Worm (Caenorhabditis elegans) whole organism, early embryonic: ENCODE data around the gene fsn-1.

Experiments
- B0310.2 ChIP-seq: sonication (generic microtip); optimal IDR thresholded peaks from 2 replicates; lab custom pipeline; 2016; ENCODE audit warnings: mild to moderate bottlenecking, missing genetic modification characterization, missing compliant biosample characterization
- F13C5.2 ChIP-seq: sonication (generic microtip); optimal IDR thresholded peaks from 2 replicates; lab custom pipeline; 2017; ENCODE audit warnings: mild to moderate bottlenecking, missing genetic modification characterization, inconsistent platforms, missing compliant biosample characterization
- aly-1 ChIP-seq: sonication (generic microtip); optimal IDR thresholded peaks from 2 replicates; lab custom pipeline; 2016; ENCODE audit warnings: missing genetic modification characterization, missing compliant biosample characterization
- ama-1 ChIP-seq: fragments of 150-350 bp; optimal IDR thresholded peaks from 2 replicates; lab custom pipeline; 2014
- ceh-13 ChIP-seq: fragments of 200-800 bp; sonication (Bioruptor generic); optimal IDR thresholded peaks from 2 replicates; lab custom pipeline; 2018; ENCODE audit warnings: mild to moderate bottlenecking, missing genetic modification characterization, missing compliant biosample characterization
- ceh-36 ChIP-seq: sonication (generic microtip); optimal IDR thresholded peaks from 2 replicates; lab custom pipeline; 2016; ENCODE audit warnings: missing genetic modification characterization, inconsistent platforms, missing compliant biosample characterization
- ets-7 ChIP-seq: sonication (generic microtip); optimal IDR thresholded peaks from 2 replicates; lab custom pipeline; 2016; ENCODE audit warnings: missing genotype, missing genetic modification characterization, missing compliant biosample characterization
- flt-1 ChIP-seq: fragments of 200-800 bp; sonication (Bioruptor generic); IDR thresholded peaks from 2 replicates; pipeline ENCODE4 v1.3.6; 2022; ENCODE audit warnings: missing genetic modification characterization, missing compliant biosample characterization
- hmbx-1 ChIP-seq: sonication (generic microtip); optimal IDR thresholded peaks from 2 replicates; lab custom pipeline; 2016; ENCODE audit warnings: mild to moderate bottlenecking, missing genetic modification characterization, missing compliant biosample characterization
- hmg-4 ChIP-seq: fragments of 200-800 bp; sonication (Bioruptor generic); optimal IDR thresholded peaks from 2 replicates; lab custom pipeline; 2018; ENCODE audit warnings: mild to moderate bottlenecking, missing genetic modification characterization, missing compliant biosample characterization
- hnd-1 ChIP-seq: sonication (generic microtip); optimal IDR thresholded peaks from 2 replicates; lab custom pipeline; 2016; ENCODE audit warnings: missing genetic modification characterization, missing compliant biosample characterization
- pes-1 ChIP-seq: fragments of 200-800 bp; sonication (Bioruptor generic); IDR thresholded peaks from 2 replicates; pipeline ENCODE4 v1.3.6; 2022; ENCODE audit warnings: missing genetic modification reagents, missing genetic modification characterization, missing compliant biosample characterization
- scrt-1 ChIP-seq: fragments of 200-800 bp; sonication (Bioruptor generic); IDR thresholded peaks from 2 replicates; pipeline ENCODE4 v1.3.6; 2022; ENCODE audit warnings: missing genetic modification characterization, missing compliant biosample characterization
- sea-1 ChIP-seq: fragments of 200-800 bp; sonication (Bioruptor generic); conservative IDR thresholded peaks from 2 replicates; pipeline ENCODE4 v1.3.6; 2022; ENCODE audit warnings: missing genetic modification characterization, missing compliant biosample characterization
- tbx-11 ChIP-seq: fragments of 200-800 bp; sonication (Bioruptor generic); IDR thresholded peaks from 2 replicates; pipeline ENCODE4 v1.3.6; 2022; ENCODE audit warnings: missing genetic modification characterization, missing compliant biosample characterization
- tbx-37 ChIP-seq: fragments of 200-800 bp; sonication (Bioruptor generic); conservative IDR thresholded peaks from 2 replicates; pipeline ENCODE4 v1.3.6; 2022; ENCODE audit warnings: missing genetic modification reagents, missing genetic modification characterization, missing compliant biosample characterization
- tra-4 ChIP-seq: sonication (generic microtip); optimal IDR thresholded peaks from 2 replicates; lab custom pipeline; 2017; ENCODE audit warnings: missing genetic modification characterization, missing compliant biosample characterization

fsn-1 gene

DNA sequence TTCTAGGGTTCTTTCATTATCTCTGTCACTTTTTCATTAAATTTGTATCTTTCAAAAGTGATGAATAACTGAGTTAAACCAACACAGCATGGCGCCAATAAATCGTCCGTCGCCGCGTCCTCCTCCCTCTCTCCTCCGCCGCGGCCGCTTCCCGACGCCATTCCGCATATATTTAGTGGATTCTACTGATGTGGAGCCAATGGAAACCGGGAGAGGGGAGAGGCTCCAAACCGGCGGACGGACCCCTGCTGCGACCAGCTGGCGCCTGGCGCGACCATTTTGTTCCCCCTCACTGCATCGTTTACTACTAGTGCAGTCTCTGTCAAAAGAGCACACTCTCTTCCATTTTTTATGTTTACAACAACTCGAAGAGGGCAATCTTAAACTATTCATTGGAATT is 14.1 kb downstream of the fsn-1 start:
- no peak for TF ChIP-seq scrt-1
- TF ChIP-seq hnd-1 (tag; lab: Kevin White, UChicago), result no peak
- TF ChIP-seq aly-1 (tag; lab: Kevin White, UChicago), result no peak
- TF ChIP-seq flt-1 (GFP tag; lab: Robert Waterston, UW), result no peak
- no peak for TF ChIP-seq tbx-37 (GFP tag; lab: Robert Waterston, UW)
- TF ChIP-seq pes-1 (GFP tag; lab: Robert Waterston, UW), result no peak
- TF ChIP-seq tra-4 (tag; lab: Kevin White, UChicago), result no peak
- no peak for TF ChIP-seq sea-1 (GFP tag; lab: Robert Waterston, UW)
- no peak for TF ChIP-seq hmg-4 (GFP tag; lab: Kevin White, UChicago)
- no peak for TF ChIP-seq ceh-13

ce11 chrIII:4951824-4952223 is 14.7 kb downstream of the fsn-1 start, which contains the start of gene flh-2:
Gene flh-2 (plus strand): TSS chrIII:4952124.
- TF ChIP-seq tbx-11 (no peak), hmbx-1 (tag; lab: Kevin White, UChicago) (no peak)

DNA sequence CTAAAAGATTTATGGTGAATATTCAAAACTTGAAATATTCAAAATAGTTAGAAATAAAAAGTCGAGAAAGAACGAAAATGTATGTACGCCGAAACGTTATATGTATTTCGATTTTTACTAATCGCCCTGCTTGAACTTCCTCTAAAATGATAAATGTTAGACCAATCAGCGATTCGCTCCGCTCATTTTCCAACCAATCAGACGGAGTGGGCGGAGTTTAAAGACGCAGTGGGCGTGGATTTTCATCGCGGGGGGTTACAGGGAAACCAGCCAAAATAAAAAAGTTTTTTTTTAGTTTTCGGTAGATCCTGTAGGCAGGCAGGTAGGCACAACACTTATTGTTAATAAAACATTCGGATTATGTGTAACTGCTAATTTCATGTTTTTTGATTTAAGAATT is 15.8 kb downstream of the fsn-1 start:
- TF ChIP-seq ets-7 (no peak), scrt-1 (no peak), ceh-13 (no peak), pes-1 (GFP tag; lab: Robert Waterston, UW) (no peak), B0310.2 (no peak), flt-1 (GFP tag; lab: Robert Waterston, UW) (no peak), aly-1 (tag; lab: Kevin White, UChicago) (no peak), ceh-36 (no peak), hmbx-1 (tag; lab: Kevin White, UChicago) (no peak), hmg-4 (GFP tag; lab: Kevin White, UChicago) (no peak)

DNA sequence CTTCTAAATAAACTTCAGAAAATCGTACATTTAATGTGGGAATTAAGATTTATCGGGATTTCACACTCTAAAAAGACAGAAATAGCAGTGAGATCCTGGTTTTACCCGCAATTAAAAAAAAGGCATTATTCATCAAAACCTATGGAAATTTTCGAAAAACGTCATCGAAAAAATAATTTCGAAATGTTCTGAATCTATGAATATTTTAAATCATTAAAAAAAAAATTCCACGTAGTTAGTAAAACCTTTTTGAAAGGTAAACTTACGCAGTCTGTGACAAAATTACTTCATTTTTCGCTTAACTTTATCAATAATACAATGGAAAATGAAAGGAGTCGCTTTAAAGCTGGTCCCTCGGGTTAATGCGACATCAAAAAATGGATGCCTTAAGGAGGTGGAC is 19.4 kb downstream of the fsn-1 start, which contains the start of gene C26E6.1:
C26E6.1 (plus strand) TSS at position 301 of the 400 bp plus-strand sequence.
- TF ChIP-seq pes-1 (GFP tag; lab: Robert Waterston, UW), result no peak
- TF ChIP-seq flt-1 (GFP tag; lab: Robert Waterston, UW), result no peak
- TF ChIP-seq ets-7, result no peak
- TF ChIP-seq tbx-11, result no peak
- no peak for TF ChIP-seq ceh-13
- TF ChIP-seq aly-1 (tag; lab: Kevin White, UChicago), result no peak
- no peak for TF ChIP-seq hmbx-1 (tag; lab: Kevin White, UChicago)
- no peak for TF ChIP-seq scrt-1
- no peak for TF ChIP-seq ceh-36
- TF ChIP-seq tra-4 (tag; lab: Kevin White, UChicago), result no peak
- no peak for TF ChIP-seq hnd-1 (tag; lab: Kevin White, UChicago)
- no peak for TF ChIP-seq ama-1 (lab: Kevin White, UChicago)

DNA sequence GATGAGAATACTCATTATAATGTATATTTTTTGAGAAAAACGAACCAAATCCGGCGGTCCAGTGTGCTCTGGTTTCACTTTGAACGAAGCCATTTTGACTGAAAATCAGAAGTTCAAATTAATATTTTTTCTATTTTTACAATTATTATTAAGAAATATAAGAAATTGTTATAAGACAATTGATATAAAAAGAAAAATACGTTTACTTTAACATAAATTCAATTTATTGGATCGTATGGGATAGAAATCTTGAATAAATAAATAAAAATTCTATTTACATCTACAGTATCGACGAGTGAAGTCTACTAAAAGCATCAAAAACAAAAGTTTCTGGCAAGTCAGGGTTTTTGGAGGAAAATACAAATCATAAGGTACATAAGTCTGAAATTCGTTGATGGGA is 23.1 kb downstream of the fsn-1 start, which contains the start of gene C27F2.4:
C27F2.4 (minus strand) TSS at position 101 of the 400 bp plus-strand sequence.
- TF ChIP-seq hmbx-1 (tag; lab: Kevin White, UChicago) (no peak), aly-1 (tag; lab: Kevin White, UChicago) (no peak), F13C5.2 (no peak), ets-7 (no peak), ceh-13 (no peak), hmg-4 (GFP tag; lab: Kevin White, UChicago) (no peak), sea-1 (GFP tag; lab: Robert Waterston, UW) (no peak), tbx-11 (no peak), tbx-37 (GFP tag; lab: Robert Waterston, UW) (no peak), B0310.2 (no peak)

- no peak for TF ChIP-seq hmg-4 (GFP tag; lab: Kevin White, UChicago)
- TF ChIP-seq pes-1 (GFP tag; lab: Robert Waterston, UW), result no peak
- no peak for TF ChIP-seq tbx-37 (GFP tag; lab: Robert Waterston, UW)
- no peak for TF ChIP-seq tra-4 (tag; lab: Kevin White, UChicago)
- TF ChIP-seq F13C5.2, result no peak
- TF ChIP-seq ceh-13, result no peak
- TF ChIP-seq hmbx-1 (tag; lab: Kevin White, UChicago), result no peak
- no peak for TF ChIP-seq sea-1 (GFP tag; lab: Robert Waterston, UW)
- no peak for TF ChIP-seq scrt-1
- no peak for TF ChIP-seq ceh-36
- TF ChIP-seq B0310.2, result no peak
- no peak for TF ChIP-seq aly-1 (tag; lab: Kevin White, UChicago)
Measured at ce11 chrIII:4961281-4961680, 24.2 kb downstream of the fsn-1 start.

DNA sequence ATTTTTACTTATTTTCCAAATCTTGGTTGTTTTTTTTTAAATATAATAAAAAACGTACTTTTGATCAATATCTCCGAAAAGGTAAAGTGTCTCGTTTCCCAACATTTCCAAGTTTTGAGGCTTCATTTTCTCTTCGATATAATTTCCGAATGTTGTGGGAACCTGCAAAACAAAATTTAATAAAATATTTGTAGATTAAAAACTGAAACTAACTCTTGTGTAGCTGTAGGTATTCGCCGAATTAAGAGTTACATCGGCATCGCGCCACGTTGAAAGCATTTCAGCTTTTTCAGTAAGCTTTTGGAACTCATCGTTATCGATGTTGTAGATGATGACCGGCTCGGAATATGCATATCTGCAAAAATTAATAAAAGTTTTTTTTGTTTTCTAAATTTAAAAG is 25.3 kb downstream of the fsn-1 start, which contains the start of gene vps-22:
vps-22 (minus strand) TSS at position 101 of the 400 bp plus-strand sequence.
- no peak for TF ChIP-seq hmbx-1 (tag; lab: Kevin White, UChicago)
- TF ChIP-seq scrt-1, result no peak
- no peak for TF ChIP-seq flt-1 (GFP tag; lab: Robert Waterston, UW)
- TF ChIP-seq ceh-13, result no peak
- no peak for TF ChIP-seq ama-1 (lab: Kevin White, UChicago)
- no peak for TF ChIP-seq ceh-36
- TF ChIP-seq ets-7, result no peak

DNA sequence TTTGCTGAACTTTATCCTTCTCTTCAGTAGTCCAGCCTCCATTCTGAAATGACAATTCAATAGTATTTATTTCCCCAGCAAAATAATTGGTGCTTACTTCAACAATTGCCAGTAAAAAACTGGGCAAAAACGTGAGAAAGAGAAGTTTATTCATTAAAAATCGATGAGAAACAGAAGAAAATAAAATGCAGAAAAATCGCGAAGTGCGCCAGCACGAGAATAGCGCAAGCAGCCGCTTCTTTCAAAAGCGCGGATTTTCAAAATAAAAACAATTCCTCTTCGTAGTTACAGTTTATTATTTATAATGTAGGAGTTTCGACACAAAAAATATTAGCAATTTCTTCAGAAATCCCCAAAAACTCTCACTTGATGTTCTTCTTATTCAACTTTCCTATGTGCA is 25.8 kb downstream of the fsn-1 start, which contains the start of gene C27F2.9:
C27F2.9 (minus strand) TSS at position 159 of the 400 bp plus-strand sequence.
- TF ChIP-seq B0310.2, result no peak
- no peak for TF ChIP-seq hnd-1 (tag; lab: Kevin White, UChicago)
- peak; percentile 1 for TF ChIP-seq ets-7
- no peak for TF ChIP-seq ceh-36
- TF ChIP-seq sea-1 (GFP tag; lab: Robert Waterston, UW), result 0 out of 2 replicates have a peak, but pooled peaks have one; percentile 14
- TF ChIP-seq tbx-37 (GFP tag; lab: Robert Waterston, UW), result no peak
- TF ChIP-seq hmbx-1 (tag; lab: Kevin White, UChicago), result no peak
- peak; percentile 67 for TF ChIP-seq pes-1 (GFP tag; lab: Robert Waterston, UW)
- no peak for TF ChIP-seq tra-4 (tag; lab: Kevin White, UChicago)
- no peak for TF ChIP-seq ama-1 (lab: Kevin White, UChicago)
- 0 out of 2 replicates have a peak, but pooled peaks have one; percentile 5 for TF ChIP-seq tbx-11
- no peak for TF ChIP-seq flt-1 (GFP tag; lab: Robert Waterston, UW)
- no peak for TF ChIP-seq scrt-1
- TF ChIP-seq hmg-4 (GFP tag; lab: Kevin White, UChicago), result no peak
- no peak for TF ChIP-seq aly-1 (tag; lab: Kevin White, UChicago)
- TF ChIP-seq ceh-13, result no peak
- TF ChIP-seq F13C5.2, result peak; percentile 91
